Worm (Caenorhabditis elegans) whole organism, dauer: Measurements from ENCODE around the gene F35F10.13.
"Not testable (repeated sequence)": the region's sequence is repeated elsewhere in the genome, so short reads cannot be mapped to it uniquely, and the experiment has no call there.

ENCODE experiments used
- unc-62 ChIP-seq: sonication (generic microtip); optimal IDR thresholded peaks from 2 replicates; lab custom pipeline; 2017; ENCODE audit warnings: missing biosample characterization, missing genetic modification reagents, missing genetic modification characterization

Gene F35F10.13

DNA sequence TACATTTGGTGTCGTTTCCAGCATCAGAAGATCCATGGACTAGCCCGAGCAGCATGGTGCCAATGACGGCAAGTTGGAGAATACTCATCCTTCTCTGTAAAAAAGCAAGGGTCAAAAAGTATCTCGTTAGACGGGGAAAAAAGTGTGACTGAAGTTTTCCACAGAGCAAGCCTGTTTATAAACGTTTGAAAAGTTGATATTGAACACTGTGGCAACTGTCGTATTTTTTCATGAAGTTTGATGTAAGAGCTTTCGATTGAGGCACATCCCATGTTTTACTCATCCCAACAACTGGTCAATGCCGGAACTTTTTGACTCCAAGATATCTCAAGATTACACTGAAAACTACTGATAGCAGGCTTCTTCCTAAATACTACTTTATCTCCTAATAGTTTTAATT is at the start of gene F35F10.13:
F35F10.13 (minus strand) TSS at position 101 of the 400 bp plus-strand sequence.
- no peak for TF ChIP-seq unc-62 (GFP tag; lab: Kevin White, UChicago)

ce11 chrV:3367773-3368172 is 48.9 kb upstream of the F35F10.13 start, which contains the start of gene C04E12.2:
Gene C04E12.2, plus strand, starts transcription at chrV:3368073.
- not testable (repeated sequence) for TF ChIP-seq unc-62 (GFP tag; lab: Kevin White, UChicago)

DNA sequence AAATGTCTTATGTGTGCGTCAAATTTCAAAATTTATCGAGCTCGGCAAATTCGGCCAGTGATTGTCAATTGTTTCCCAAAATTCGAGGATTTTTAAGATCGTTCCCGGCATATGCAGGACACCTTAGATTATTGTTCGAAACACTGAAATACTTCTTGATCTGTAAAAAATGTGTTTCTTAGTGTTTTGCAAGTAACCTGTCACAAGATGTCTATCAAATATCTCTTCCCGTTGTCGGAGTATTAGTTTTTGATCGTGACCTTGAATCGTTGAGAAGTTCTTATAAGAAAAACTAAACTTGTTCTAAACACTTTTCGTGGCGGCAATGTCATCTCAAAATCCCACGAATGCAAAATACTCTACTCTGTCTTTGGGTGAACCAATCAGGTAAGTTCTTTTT is 43.6 kb upstream of the F35F10.13 start, which contains the start of gene C04E12.4:
C04E12.4 (plus strand) TSS at position 301 of the 400 bp plus-strand sequence.
- no peak for TF ChIP-seq unc-62 (GFP tag; lab: Kevin White, UChicago)

ce11 chrV:3361633-3362032 is 42.8 kb upstream of the F35F10.13 start:
- TF ChIP-seq unc-62 (GFP tag; lab: Kevin White, UChicago) = no peak

DNA sequence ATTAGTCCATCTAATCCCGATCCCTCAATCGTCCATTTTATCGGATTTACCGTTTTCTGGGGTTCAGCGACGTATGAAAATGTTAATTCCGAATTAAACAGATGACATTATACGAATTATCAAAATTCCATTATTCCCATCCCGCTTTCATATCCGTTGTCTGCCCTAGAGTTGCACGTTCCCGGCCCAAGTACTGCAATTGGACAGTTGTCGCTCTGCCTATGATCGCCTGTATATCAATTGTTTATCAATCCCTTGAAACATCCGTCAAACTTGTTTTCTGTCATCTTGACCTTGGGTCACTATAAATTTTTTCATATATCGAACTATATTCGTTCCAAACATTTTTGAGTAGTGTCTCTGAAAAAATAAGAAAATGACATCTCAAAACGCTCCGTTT is 39.4 kb upstream of the F35F10.13 start, which contains the start of gene C04E12.5:
C04E12.5 (plus strand) TSS at position 301 of the 400 bp plus-strand sequence.
- no peak for TF ChIP-seq unc-62 (GFP tag; lab: Kevin White, UChicago)

- no peak for TF ChIP-seq unc-62 (GFP tag; lab: Kevin White, UChicago)
Observed at ce11 chrV:3357106-3357505, 38.2 kb upstream of the F35F10.13 start, which contains the start of gene scrm-3. Gene scrm-3, minus strand, starts transcription at chrV:3357206.

- TF ChIP-seq unc-62 (GFP tag; lab: Kevin White, UChicago) = no peak
Observed at ce11 chrV:3355544-3355943, 36.7 kb upstream of the F35F10.13 start.

ce11 chrV:3352925-3353324 is 34.0 kb upstream of the F35F10.13 start, which contains the start of gene C17B7.12:
Gene C17B7.12, plus strand, starts transcription at chrV:3353225.
- no peak for TF ChIP-seq unc-62 (GFP tag; lab: Kevin White, UChicago)

DNA sequence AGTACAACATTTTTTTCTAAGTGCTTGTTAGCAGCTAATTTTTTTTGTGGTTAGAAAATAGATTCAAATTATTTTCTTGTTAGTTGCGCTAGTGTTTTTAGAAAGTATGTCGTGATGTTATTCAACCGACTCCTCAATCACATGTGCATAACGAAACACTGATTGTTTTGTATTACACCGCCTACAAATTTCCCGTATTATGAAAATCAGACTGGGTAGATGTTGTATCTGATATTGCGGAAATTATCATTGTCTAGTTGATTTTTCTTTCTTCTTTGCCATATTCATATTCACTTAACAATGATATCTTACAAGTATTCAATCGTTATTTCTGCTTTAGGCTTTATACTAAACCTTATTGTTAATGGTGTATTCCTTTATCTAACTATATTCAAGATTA is 32.4 kb upstream of the F35F10.13 start, which contains the start of gene str-63:
str-63 (plus strand) TSS at position 301 of the 400 bp plus-strand sequence.
- TF ChIP-seq unc-62 (GFP tag; lab: Kevin White, UChicago) = no peak

- no peak for TF ChIP-seq unc-62 (GFP tag; lab: Kevin White, UChicago)
Observed at ce11 chrV:3349877-3350276, 31.0 kb upstream of the F35F10.13 start, which contains the start of gene C17B7.15. Gene C17B7.15, plus strand, starts transcription at chrV:3350177.

ce11 chrV:3347486-3347885 is 28.6 kb upstream of the F35F10.13 start:
- TF ChIP-seq unc-62 (GFP tag; lab: Kevin White, UChicago) = no peak

DNA sequence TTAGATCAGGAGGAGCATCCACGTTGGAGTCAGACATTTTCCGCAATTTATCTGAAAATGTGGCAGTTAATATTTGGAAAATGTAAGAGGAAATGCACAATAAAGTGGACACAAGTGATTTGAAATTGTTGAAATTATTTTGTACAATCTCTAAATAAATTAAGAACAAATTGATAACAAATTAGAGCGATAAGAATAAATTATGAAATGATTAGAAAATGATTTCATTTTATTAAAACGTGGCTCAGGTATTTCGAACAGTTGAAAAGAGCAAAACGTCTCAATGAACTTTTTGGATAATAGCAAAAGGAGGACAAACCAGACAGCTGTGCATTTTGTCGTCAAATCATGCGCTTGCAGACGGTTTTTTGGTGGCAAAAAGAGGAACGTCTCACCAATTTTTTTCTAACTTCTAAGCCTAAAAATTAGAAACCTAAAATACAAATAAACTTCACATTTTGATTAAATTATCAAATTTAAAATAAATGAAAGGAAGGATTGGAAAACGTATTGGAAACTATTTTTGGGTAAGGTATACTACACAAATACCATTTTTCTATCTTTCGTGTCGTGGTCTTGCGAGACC is 27.7 kb upstream of the F35F10.13 start, which contains the start of gene fbxa-65:
fbxa-65 (minus strand) TSS at position 51 of the 586 bp plus-strand sequence.
- no peak for TF ChIP-seq unc-62 (GFP tag; lab: Kevin White, UChicago)

- TF ChIP-seq unc-62 (GFP tag; lab: Kevin White, UChicago) = no peak
Observed at ce11 chrV:3344001-3344400, 25.1 kb upstream of the F35F10.13 start.

ce11 chrV:3342504-3342903 is 23.6 kb upstream of the F35F10.13 start, which contains the start of gene C17B7.3:
Gene C17B7.3, plus strand, starts transcription at chrV:3342804.
- TF ChIP-seq unc-62 (GFP tag; lab: Kevin White, UChicago) = no peak

- no peak for TF ChIP-seq unc-62 (GFP tag; lab: Kevin White, UChicago)
Observed at ce11 chrV:3341906-3342305, 23.0 kb upstream of the F35F10.13 start, which contains the start of gene C17B7.10. Gene C17B7.10, minus strand, starts transcription at chrV:3342006.

DNA sequence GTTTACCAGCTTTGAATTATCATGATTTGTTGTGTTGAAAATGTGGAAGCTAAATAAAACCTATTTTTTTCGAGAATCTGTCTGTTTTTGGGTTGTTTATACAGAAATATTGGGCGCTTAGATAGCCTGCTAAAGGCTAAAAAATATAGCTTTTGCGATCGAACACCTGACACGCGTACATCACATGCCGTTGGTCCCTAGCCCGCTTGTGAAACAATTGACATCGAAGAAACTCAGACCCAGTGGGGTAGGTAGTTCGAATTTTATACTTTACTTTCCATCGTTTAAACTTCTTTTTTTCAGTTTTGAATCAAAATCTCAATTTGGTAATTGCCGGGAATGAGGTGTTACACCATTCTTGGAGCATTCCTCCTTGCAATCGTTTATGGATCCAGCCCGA is 20.1 kb upstream of the F35F10.13 start, which contains the start of gene C17B7.4:
C17B7.4 (plus strand) TSS at position 301 of the 400 bp plus-strand sequence.
- no peak for TF ChIP-seq unc-62 (GFP tag; lab: Kevin White, UChicago)

- TF ChIP-seq unc-62 (GFP tag; lab: Kevin White, UChicago) = no peak
Observed at ce11 chrV:3333334-3333733, 14.5 kb upstream of the F35F10.13 start, which contains the start of gene C17B7.5. Gene C17B7.5, plus strand, starts transcription at chrV:3333634.
